Worm (Caenorhabditis elegans): ENCODE results near the gene C49A9.5.
A peak's percentile ranks its signal among the peaks of the same experiment; 100 is the strongest.

DNA sequence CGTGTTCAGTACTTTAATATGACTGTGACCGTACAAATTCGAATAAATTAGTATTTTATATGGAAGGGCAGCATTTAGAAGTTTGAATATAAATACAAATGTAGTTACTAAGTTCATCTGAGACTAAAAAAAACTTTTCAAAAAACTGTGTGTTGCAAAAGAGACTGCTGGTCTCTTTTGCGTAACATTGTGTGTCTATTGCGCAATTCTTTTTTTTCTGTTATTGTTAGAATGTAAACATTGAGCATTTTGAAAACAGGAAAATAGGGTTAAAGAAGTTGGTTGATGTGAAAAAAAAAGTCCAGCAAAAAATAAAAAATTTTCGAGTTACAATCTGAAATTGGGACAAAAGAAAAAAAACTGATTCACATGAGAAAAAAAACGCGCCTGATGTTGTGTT is 4.1 kb upstream of the C49A9.5 start:
- peak; percentile 63 for TF ChIP-seq pha-4 (tag; optimal IDR thresholded peaks at IDR 0.05)
- no peak for TF ChIP-seq skn-1 (tag; optimal IDR thresholded peaks at IDR 0.05)
- TF ChIP-seq aly-2 (tag; optimal IDR thresholded peaks at IDR 0.05) = no peak
- no peak for TF ChIP-seq ceh-16 (tag; optimal IDR thresholded peaks at IDR 0.05)
- no peak for TF ChIP-seq fkh-10 (GFP tag; optimal IDR thresholded peaks at IDR 0.05)
- no peak for TF ChIP-seq nhr-67 (tag; optimal IDR thresholded peaks at IDR 0.05)
